Fruit fly (Drosophila melanogaster) whole organism, embryonic: ENCODE measurements around the gene CG12096.

Experiments used
- ATbp ChIP-seq: fragments of 200-800 bp; sonication (Bioruptor generic); optimal IDR thresholded peaks from 2 replicates; lab custom pipeline; 2017; ENCODE audit warnings: missing biosample characterization, mild to moderate bottlenecking, missing genetic modification characterization, missing genetic modification reagents
- Awh ChIP-seq: fragments of 200-800 bp; sonication (Bioruptor generic); IDR thresholded peaks from 2 replicates; pipeline ENCODE4, ENCODE4 v1.3.6; 2022; ENCODE audit warnings: missing biosample characterization, missing genetic modification characterization
- Blimp-1 ChIP-seq: fragments of 200-800 bp; sonication (Bioruptor generic); optimal IDR thresholded peaks from 3 replicates; lab custom pipeline; 2018; ENCODE audit warnings: missing biosample characterization, missing genetic modification characterization, mild to moderate bottlenecking, moderate library complexity, missing genetic modification reagents
- Bteb2 ChIP-seq: fragments of 200-800 bp; sonication (Bioruptor generic); optimal IDR thresholded peaks from 2 replicates; lab custom pipeline; 2016; ENCODE audit warnings: missing biosample characterization, missing genetic modification characterization
- CG10366 ChIP-seq: fragments of 200-800 bp; sonication (Bioruptor generic); IDR thresholded peaks from 2 replicates; pipeline ENCODE4 v1.3.6; 2022; ENCODE audit warnings: missing biosample characterization, missing genetic modification characterization
- CG10431 ChIP-seq: fragments of 200-800 bp; sonication (Bioruptor generic); optimal IDR thresholded peaks from 3 replicates; lab custom pipeline; 2018; ENCODE audit warnings: missing biosample characterization, mild to moderate bottlenecking, missing genetic modification characterization
- CG11085 ChIP-seq: fragments of 200-800 bp; sonication (Bioruptor generic); IDR thresholded peaks from 2 replicates; pipeline ENCODE4 v1.3.6; 2022; ENCODE audit warnings: missing biosample characterization, missing genetic modification characterization
- CG11093 ChIP-seq: fragments of 200-800 bp; sonication (Bioruptor generic); IDR thresholded peaks from 3 replicates; pipeline ENCODE4 v1.3.6; 2022; ENCODE audit warnings: missing biosample characterization, missing genetic modification characterization
- CG12236 ChIP-seq: fragments of 200-800 bp; sonication (Bioruptor generic); optimal IDR thresholded peaks from 2 replicates; lab custom pipeline; 2016; ENCODE audit warnings: missing biosample characterization, missing genetic modification characterization
- CG12744 ChIP-seq: fragments of 200-800 bp; sonication (Bioruptor generic); optimal IDR thresholded peaks from 2 replicates; lab custom pipeline; 2016; ENCODE audit warnings: missing biosample characterization, missing genetic modification characterization
- CG14965 ChIP-seq: fragments of 200-800 bp; sonication (Bioruptor generic); optimal IDR thresholded peaks from 2 replicates; lab custom pipeline; 2016; ENCODE audit warnings: missing biosample characterization, missing genetic modification characterization, borderline replicate concordance
- CG15269 ChIP-seq: fragments of 200-800 bp; sonication (Bioruptor generic); optimal IDR thresholded peaks from 2 replicates; lab custom pipeline; 2018; ENCODE audit warnings: missing biosample characterization, mild to moderate bottlenecking, missing genetic modification characterization, moderate library complexity
- CG1792 ChIP-seq: fragments of 200-800 bp; sonication (Bioruptor generic); optimal IDR thresholded peaks from 2 replicates; lab custom pipeline; 2016; ENCODE audit warnings: missing biosample characterization, missing genetic modification characterization
- CG18599 ChIP-seq: fragments of 200-800 bp; sonication (Bioruptor generic); optimal IDR thresholded peaks from 3 replicates; lab custom pipeline; 2017; ENCODE audit warnings: missing biosample characterization, missing genetic modification characterization, mild to moderate bottlenecking, moderate library complexity, missing genetic modification reagents
- CG31365 ChIP-seq: fragments of 200-800 bp; sonication (Bioruptor generic); optimal IDR thresholded peaks from 2 replicates; lab custom pipeline; 2018; ENCODE audit warnings: missing biosample characterization, mild to moderate bottlenecking, missing genetic modification characterization
- CG3726 ChIP-seq: fragments of 200-800 bp; sonication (Bioruptor generic); IDR thresholded peaks from 3 replicates; pipeline ENCODE4, ENCODE4 v1.3.6; 2022; ENCODE audit warnings: missing biosample characterization, missing genetic modification characterization
- CG6175 ChIP-seq: fragments of 200-800 bp; sonication (Bioruptor generic); IDR thresholded peaks from 3 replicates; pipeline ENCODE4 v1.3.6; 2022; ENCODE audit warnings: missing biosample characterization, missing genetic modification characterization
- CG9797 ChIP-seq: fragments of 200-800 bp; sonication (Bioruptor generic); optimal IDR thresholded peaks from 3 replicates; lab custom pipeline; 2018; ENCODE audit warnings: missing biosample characterization, mild to moderate bottlenecking, missing genetic modification characterization
- CG9876 ChIP-seq: fragments of 200-800 bp; sonication (Bioruptor generic); optimal IDR thresholded peaks from 2 replicates; lab custom pipeline; 2016; ENCODE audit warnings: missing biosample characterization, missing genetic modification characterization
- D ChIP-seq, 2 experiments: fragments of 200-800 bp in 1 of 2; fragments of >200 bp in 1 of 2; sonication (Bioruptor generic) in 1 of 2; optimal IDR thresholded peaks; 2 replicates in 1 of 2; 3 replicates in 1 of 2; lab custom pipeline; 2017; ENCODE audit warnings: mild to moderate bottlenecking in 1 of 2, missing biosample characterization in 1 of 2, missing genetic modification characterization in 1 of 2, missing genetic modification reagents in 1 of 2
- Dip3 ChIP-seq: fragments of 200-800 bp; sonication (Bioruptor generic); optimal IDR thresholded peaks from 3 replicates; lab custom pipeline; 2016; ENCODE audit warnings: missing biosample characterization, missing genetic modification characterization
- H15 ChIP-seq: fragments of 200-800 bp; sonication (Bioruptor generic); IDR thresholded peaks from 3 replicates; pipeline ENCODE4 v1.3.6; 2022; ENCODE audit warnings: missing biosample characterization, missing genetic modification characterization
- Hey ChIP-seq: fragments of 200-800 bp; sonication (Bioruptor generic); optimal IDR thresholded peaks from 3 replicates; lab custom pipeline; 2018; ENCODE audit warnings: missing biosample characterization, mild to moderate bottlenecking, missing genetic modification characterization
- HmgZ ChIP-seq: fragments of 200-800 bp; sonication (Bioruptor generic); optimal IDR thresholded peaks from 2 replicates; lab custom pipeline; 2018; ENCODE audit warnings: missing biosample characterization, mild to moderate bottlenecking, missing genetic modification characterization
- Hmr ChIP-seq: fragments of 200-800 bp; sonication (Bioruptor generic); optimal IDR thresholded peaks from 3 replicates; lab custom pipeline; 2017; ENCODE audit warnings: mild to moderate bottlenecking, missing biosample characterization, missing genetic modification reagents, missing genetic modification characterization
- MTF-1 ChIP-seq: fragments of 200-800 bp; sonication (Bioruptor generic); optimal IDR thresholded peaks from 2 replicates; lab custom pipeline; 2018; ENCODE audit warnings: missing biosample characterization, mild to moderate bottlenecking, missing genetic modification characterization, borderline replicate concordance
- Myb ChIP-seq: fragments of 200-800 bp; sonication (Bioruptor generic); optimal IDR thresholded peaks from 2 replicates; lab custom pipeline; 2016; ENCODE audit warnings: missing biosample characterization, missing genetic modification characterization
- NK7.1 ChIP-seq: fragments of 200-800 bp; sonication (Bioruptor generic); optimal IDR thresholded peaks from 3 replicates; lab custom pipeline; 2016; ENCODE audit warnings: missing biosample characterization, missing genetic modification characterization
- Nf-YA ChIP-seq: fragments of 200-800 bp; sonication (Bioruptor generic); IDR thresholded peaks from 2 replicates; pipeline ENCODE4 v1.3.6; 2022; ENCODE audit warnings: missing biosample characterization, missing genetic modification characterization
- Oli ChIP-seq: fragments of 200-800 bp; sonication (Bioruptor generic); optimal IDR thresholded peaks from 2 replicates; lab custom pipeline; 2018; ENCODE audit warnings: missing biosample characterization, mild to moderate bottlenecking, missing genetic modification characterization, moderate library complexity
- Poxn ChIP-seq: fragments of 200-800 bp; sonication (Bioruptor generic); IDR thresholded peaks from 2 replicates; pipeline ENCODE4 v1.3.6; 2022; ENCODE audit warnings: missing biosample characterization, missing genetic modification characterization
- Ravus ChIP-seq: fragments of 200-800 bp; sonication (Bioruptor generic); IDR thresholded peaks from 2 replicates; pipeline ENCODE4 v1.3.6; 2022; ENCODE audit warnings: missing biosample characterization, missing genetic modification characterization
- ara ChIP-seq: fragments of 200-800 bp; sonication (Bioruptor generic); IDR thresholded peaks from 2 replicates; pipeline ENCODE4 v1.3.6; 2022; ENCODE audit warnings: missing biosample characterization, missing genetic modification characterization
- ase ChIP-seq: fragments of 200-800 bp; sonication (Bioruptor generic); IDR thresholded peaks from 3 replicates; pipeline ENCODE4 v1.3.6; 2022; ENCODE audit warnings: missing biosample characterization, missing genetic modification characterization
- btn ChIP-seq: fragments of 200-800 bp; sonication (Bioruptor generic); optimal IDR thresholded peaks from 2 replicates; lab custom pipeline; 2016; ENCODE audit warnings: missing biosample characterization, missing genetic modification characterization
- da ChIP-seq: fragments of 200-800 bp; sonication (Bioruptor generic); optimal IDR thresholded peaks from 2 replicates; lab custom pipeline; 2016; ENCODE audit warnings: missing biosample characterization, missing genetic modification characterization
- dm ChIP-seq: fragments of 200-800 bp; sonication (Bioruptor generic); optimal IDR thresholded peaks from 3 replicates; lab custom pipeline; 2016; ENCODE audit warnings: missing biosample characterization, missing genetic modification characterization
- emc ChIP-seq: fragments of 200-800 bp; sonication (Bioruptor generic); optimal IDR thresholded peaks from 2 replicates; lab custom pipeline; 2016; ENCODE audit warnings: missing biosample characterization, missing genetic modification characterization
- hkb ChIP-seq, 2 experiments: fragments of 200-800 bp in 1 of 2; fragments of >200 bp in 1 of 2; sonication (Bioruptor generic) in 1 of 2; IDR thresholded peaks in 1 of 2; optimal IDR thresholded peaks in 1 of 2; 2 replicates each; pipeline versions ENCODE4 v1.3.6 to Lab custom; 2017 to 2022; ENCODE audit warnings: missing biosample characterization in 1 of 2, missing genetic modification characterization in 1 of 2
- jumu ChIP-seq: fragments of 200-800 bp; sonication (Bioruptor generic); optimal IDR thresholded peaks from 3 replicates; lab custom pipeline; 2016; ENCODE audit warnings: missing biosample characterization, missing genetic modification characterization
- lbe ChIP-seq: fragments of 200-800 bp; sonication (Bioruptor generic); optimal IDR thresholded peaks from 2 replicates; lab custom pipeline; 2016; ENCODE audit warnings: missing biosample characterization, mild to moderate bottlenecking, missing genetic modification characterization
- maf-S ChIP-seq: fragments of 200-800 bp; sonication (Bioruptor generic); optimal IDR thresholded peaks from 2 replicates; lab custom pipeline; 2016; ENCODE audit warnings: missing biosample characterization, missing genetic modification characterization
- mirr ChIP-seq: fragments of 200-800 bp; sonication (Bioruptor generic); optimal IDR thresholded peaks from 3 replicates; lab custom pipeline; 2018; ENCODE audit warnings: missing biosample characterization, mild to moderate bottlenecking, missing genetic modification characterization
- rib ChIP-seq: fragments of 200-800 bp; sonication (Bioruptor generic); IDR thresholded peaks from 2 replicates; pipeline ENCODE4 v1.3.6; 2022; ENCODE audit warnings: missing biosample characterization, missing genetic modification characterization
- row ChIP-seq: fragments of 200-800 bp; sonication (Bioruptor generic); IDR thresholded peaks from 3 replicates; pipeline ENCODE4 v1.3.6; 2022; ENCODE audit warnings: missing biosample characterization, missing genetic modification characterization
- scrt ChIP-seq: fragments of 200-800 bp; sonication (Bioruptor generic); optimal IDR thresholded peaks from 2 replicates; lab custom pipeline; 2018; ENCODE audit warnings: missing biosample characterization, mild to moderate bottlenecking, missing genetic modification characterization, moderate library complexity
- shn ChIP-seq: fragments of 200-800 bp; sonication (Bioruptor generic); optimal IDR thresholded peaks from 3 replicates; lab custom pipeline; 2016; ENCODE audit warnings: missing biosample characterization, missing genetic modification characterization
- stwl ChIP-seq: fragments of 200-800 bp; sonication (Bioruptor generic); optimal IDR thresholded peaks from 3 replicates; lab custom pipeline; 2018; ENCODE audit warnings: missing biosample characterization, mild to moderate bottlenecking, missing genetic modification characterization, moderate library complexity
- zen ChIP-seq: fragments of 200-800 bp; sonication (Bioruptor generic); optimal IDR thresholded peaks from 3 replicates; lab custom pipeline; 2018; ENCODE audit warnings: missing biosample characterization, mild to moderate bottlenecking, missing genetic modification characterization, moderate library complexity

The CG12096 gene

dm6 chrX:13131063-13131773 is 28.2 kb upstream of the CG12096 start (continued):
- peak; percentile 97 for TF ChIP-seq scrt (GFP tag; lab: Kevin White, UChicago)
- TF ChIP-seq CG11093: peak; percentile 99
- TF ChIP-seq D (optimal IDR thresholded peaks at IDR 0.05; lab: Kevin White, UChicago): no peak
- TF ChIP-seq D (GFP tag; optimal IDR thresholded peaks at IDR 0.05; lab: Kevin White, UChicago): peak; percentile 97
- peak; percentile 70 for TF ChIP-seq CG9797
- peak; percentile 99 for TF ChIP-seq CG1792 (GFP tag; lab: Kevin White, UChicago)
- peak; percentile 99 for TF ChIP-seq Bteb2 (GFP tag; lab: Kevin White, UChicago)
- peak; percentile 98 for TF ChIP-seq emc (GFP tag; lab: Kevin White, UChicago)
- peak; percentile 98 for TF ChIP-seq mirr
- peak; percentile 95 for TF ChIP-seq Myb (GFP tag; lab: Kevin White, UChicago)
- TF ChIP-seq hkb (optimal IDR thresholded peaks at IDR 0.05; lab: Kevin White, UChicago): no peak
- TF ChIP-seq hkb (GFP tag; IDR thresholded peaks at IDR 0.05; lab: Robert Waterston, UW): peak; percentile 99
- TF ChIP-seq btn (GFP tag; lab: Kevin White, UChicago): peak; percentile 98
- TF ChIP-seq CG11085 (GFP tag; lab: Robert Waterston, UW): peak; percentile 99
- TF ChIP-seq Awh (GFP tag; lab: Robert Waterston, UW): peak; percentile 99
- TF ChIP-seq H15 (GFP tag; lab: Robert Waterston, UW): peak; percentile 99
- TF ChIP-seq CG6175 (GFP tag; lab: Robert Waterston, UW): peak; percentile 99
- peak; percentile 100 for TF ChIP-seq row (GFP tag; lab: Robert Waterston, UW)
- TF ChIP-seq zen (tag; lab: Kevin White, UChicago): peak; percentile 93
- peak; percentile 91 for TF ChIP-seq CG10431 (GFP tag; lab: Kevin White, UChicago)
- peak; percentile 99 for TF ChIP-seq ase (GFP tag; lab: Robert Waterston, UW)
- peak; percentile 96 for TF ChIP-seq Blimp-1 (GFP tag; lab: Kevin White, UChicago)
- TF ChIP-seq shn: peak; percentile 99
- peak; percentile 99 for TF ChIP-seq ara (GFP tag; lab: Robert Waterston, UW)
- TF ChIP-seq HmgZ: peak; percentile 99
- TF ChIP-seq NK7.1 (GFP tag; lab: Kevin White, UChicago): peak; percentile 98
- TF ChIP-seq Hmr (GFP tag; lab: Kevin White, UChicago): peak; percentile 100
- TF ChIP-seq jumu (GFP tag; lab: Kevin White, UChicago): peak; percentile 99
- TF ChIP-seq Poxn (GFP tag; lab: Robert Waterston, UW): peak; percentile 98
- TF ChIP-seq CG12744 (GFP tag; lab: Kevin White, UChicago): peak; percentile 99
- peak; percentile 97 for TF ChIP-seq Nf-YA (GFP tag; lab: Robert Waterston, UW)
- peak; percentile 100 for TF ChIP-seq CG18599 (GFP tag; lab: Kevin White, UChicago)
- peak; percentile 98 for TF ChIP-seq Oli
- TF ChIP-seq CG9876: peak; percentile 99
- TF ChIP-seq da (GFP tag; lab: Kevin White, UChicago): peak; percentile 98
- peak; percentile 99 for TF ChIP-seq ATbp (GFP tag; lab: Kevin White, UChicago)
- TF ChIP-seq lbe (GFP tag; lab: Kevin White, UChicago): peak; percentile 98
- peak; percentile 99 for TF ChIP-seq Dip3 (GFP tag; lab: Kevin White, UChicago)
- peak; percentile 90 for TF ChIP-seq CG14965 (GFP tag; lab: Kevin White, UChicago)
- peak; percentile 96 for TF ChIP-seq MTF-1 (GFP tag; lab: Kevin White, UChicago)
- peak; percentile 99 for TF ChIP-seq CG10366 (GFP tag; lab: Robert Waterston, UW)
- peak; percentile 98 for TF ChIP-seq dm (GFP tag; lab: Kevin White, UChicago)
- peak; percentile 97 for TF ChIP-seq Ravus (GFP tag; lab: Robert Waterston, UW)
- peak; percentile 6 for TF ChIP-seq stwl (tag; lab: Kevin White, UChicago)
- peak; percentile 98 for TF ChIP-seq CG12236 (GFP tag; lab: Kevin White, UChicago)
- peak; percentile 98 for TF ChIP-seq Hey (tag; lab: Kevin White, UChicago)
- peak; percentile 95 for TF ChIP-seq CG31365
- TF ChIP-seq CG15269: peak; percentile 99
- peak; percentile 99 for TF ChIP-seq maf-S (GFP tag; lab: Kevin White, UChicago)
- peak; percentile 99 for TF ChIP-seq rib (GFP tag; lab: Robert Waterston, UW)
- TF ChIP-seq CG3726 (GFP tag; lab: Robert Waterston, UW): peak; percentile 98
